Worm (Caenorhabditis elegans) whole organism, L1 larva: ENCODE results near the gene F26D2.3.

Experiments used
- ama-1 ChIP-seq: fragments of 150-350 bp; optimal IDR thresholded peaks from 2 replicates; lab custom pipeline; 2014
- ceh-90 ChIP-seq: sonication (generic microtip); optimal IDR thresholded peaks from 2 replicates; lab custom pipeline; 2016; ENCODE audit warnings: missing genetic modification characterization, missing compliant biosample characterization
- elt-2 ChIP-seq: sonication (generic microtip); optimal IDR thresholded peaks from 2 replicates; lab custom pipeline; 2016; ENCODE audit warnings: missing genetic modification characterization, mild to moderate bottlenecking, inconsistent platforms, missing compliant biosample characterization, missing genetic modification reagents
- fkh-10 ChIP-seq: sonication (generic microtip); optimal IDR thresholded peaks from 2 replicates; lab custom pipeline; 2017; ENCODE audit warnings: missing biosample characterization, missing genetic modification reagents, missing genetic modification characterization
- fos-1 ChIP-seq: fragments of 150-350 bp; optimal IDR thresholded peaks from 2 replicates; lab custom pipeline; 2014; ENCODE audit warnings: missing biosample characterization, missing genetic modification characterization
- nhr-237 ChIP-seq: fragments of 150-350 bp; optimal IDR thresholded peaks from 2 replicates; lab custom pipeline; 2014; ENCODE audit warnings: missing biosample characterization, missing genetic modification characterization
- rnt-1 ChIP-seq: sonication (generic microtip); optimal IDR thresholded peaks from 2 replicates; lab custom pipeline; 2016; ENCODE audit warnings: mild to moderate bottlenecking, missing genetic modification characterization, moderate library complexity, missing compliant biosample characterization
- xbp-1 ChIP-seq: sonication (generic microtip); optimal IDR thresholded peaks from 2 replicates; lab custom pipeline; 2016; ENCODE audit warnings: missing genetic modification characterization, missing compliant biosample characterization
- ztf-11 ChIP-seq, 2 experiments: sonication (generic microtip); optimal IDR thresholded peaks; 2 replicates each; lab custom pipeline; 2016 to 2017; ENCODE audit warnings: missing genetic modification characterization in 2 of 2, missing biosample characterization in 1 of 2, missing compliant biosample characterization in 1 of 2

ce11 chrV:16437546-16437945 lies 29.8 kb downstream of the F26D2.3 start, which contains the start of gene F26D2.15:
- TF ChIP-seq ama-1, result no peak
- TF ChIP-seq xbp-1 (tag; lab: Kevin White, UChicago), result no peak
- no peak for TF ChIP-seq elt-2
- TF ChIP-seq ceh-90 (tag; lab: Kevin White, UChicago), result no peak
- no peak for TF ChIP-seq nhr-237 (tag; lab: Kevin White, UChicago)
- no peak for TF ChIP-seq ztf-11 (tag; optimal IDR thresholded peaks at IDR 0.05; lab: Kevin White, UChicago)
- TF ChIP-seq fkh-10 (GFP tag; lab: Kevin White, UChicago), result no peak
- no peak for TF ChIP-seq fos-1 (tag; lab: Kevin White, UChicago)
- TF ChIP-seq rnt-1 (tag; lab: Kevin White, UChicago), result no peak
